Fruit fly (Drosophila melanogaster): ENCODE data around the gene CG34462.

The CG34462 gene

dm6 chr3L:8346100-8346980, 18.0 kb downstream of the CG34462 start, which contains the start of the genes CG7182 and GAPcenA:
TSS of gene CG7182 (minus strand) at chr3L:8346382.
TSS of gene GAPcenA (plus strand) at chr3L:8346561.
- TF ChIP-seq CG8478 (optimal IDR thresholded peaks at IDR 0.05) = no peak
- TF ChIP-seq CTCF (optimal IDR thresholded peaks at IDR 0.05) = no peak

dm6 chr3L:8347346-8347745, 19.0 kb downstream of the CG34462 start:
- TF ChIP-seq CTCF (optimal IDR thresholded peaks at IDR 0.05) (no peak), CG8478 (optimal IDR thresholded peaks at IDR 0.05) (no peak)

- TF ChIP-seq CG8478 (optimal IDR thresholded peaks at IDR 0.05) (no peak), CTCF (optimal IDR thresholded peaks at IDR 0.05) (no peak)
Observed at dm6 chr3L:8356196-8356595, 27.8 kb downstream of the CG34462 start, which contains the start of gene Culd. TSS of gene Culd (minus strand) at chr3L:8356296.

dm6 chr3L:8358138-8358537, 29.8 kb downstream of the CG34462 start:
- TF ChIP-seq CTCF (optimal IDR thresholded peaks at IDR 0.05) (no peak), CG8478 (optimal IDR thresholded peaks at IDR 0.05) (no peak)

dm6 chr3L:8358776-8359455, 30.5 kb downstream of the CG34462 start:
- TF ChIP-seq CTCF (optimal IDR thresholded peaks at IDR 0.05) (no peak), CG8478 (optimal IDR thresholded peaks at IDR 0.05) (no peak)

dm6 chr3L:8360063-8360642, 31.8 kb downstream of the CG34462 start:
- TF ChIP-seq CTCF (optimal IDR thresholded peaks at IDR 0.05) (no peak), CG8478 (optimal IDR thresholded peaks at IDR 0.05) (no peak)

dm6 chr3L:8360643-8361110, 32.3 kb downstream of the CG34462 start, which contains the start of gene Idh:
TSS of gene Idh (minus strand) at chr3L:8360906.
- no peak for TF ChIP-seq CTCF (optimal IDR thresholded peaks at IDR 0.05)
- TF ChIP-seq CG8478 (optimal IDR thresholded peaks at IDR 0.05) = no peak

dm6 chr3L:8363266-8363665, 34.9 kb downstream of the CG34462 start:
- TF ChIP-seq CTCF (optimal IDR thresholded peaks at IDR 0.05) = no peak
- TF ChIP-seq CG8478 (optimal IDR thresholded peaks at IDR 0.05) = no peak

- TF ChIP-seq CTCF (optimal IDR thresholded peaks at IDR 0.05) (no peak), CG8478 (optimal IDR thresholded peaks at IDR 0.05) (no peak)
Observed at dm6 chr3L:8368694-8369344, 40.4 kb downstream of the CG34462 start.

dm6 chr3L:8369456-8369855, 41.1 kb downstream of the CG34462 start:
- no peak for TF ChIP-seq CTCF (optimal IDR thresholded peaks at IDR 0.05)
- TF ChIP-seq CG8478 (optimal IDR thresholded peaks at IDR 0.05) = no peak

- no peak for TF ChIP-seq CG8478 (optimal IDR thresholded peaks at IDR 0.05)
- no peak for TF ChIP-seq CTCF (optimal IDR thresholded peaks at IDR 0.05)
Observed at dm6 chr3L:8370922-8371321, 42.5 kb downstream of the CG34462 start.

dm6 chr3L:8371538-8371937, 43.2 kb downstream of the CG34462 start:
- TF ChIP-seq CG8478 (optimal IDR thresholded peaks at IDR 0.05) (no peak), CTCF (optimal IDR thresholded peaks at IDR 0.05) (no peak)

dm6 chr3L:8372035-8372434, 43.7 kb downstream of the CG34462 start, which contains the start of gene ImpE1:
TSS of gene ImpE1 (plus strand) at chr3L:8372405.
- no peak for TF ChIP-seq CG8478 (optimal IDR thresholded peaks at IDR 0.05)
- no peak for TF ChIP-seq CTCF (optimal IDR thresholded peaks at IDR 0.05)

- TF ChIP-seq CTCF (optimal IDR thresholded peaks at IDR 0.05) = no peak
- TF ChIP-seq CG8478 (optimal IDR thresholded peaks at IDR 0.05) = no peak
Observed at dm6 chr3L:8374107-8374506, 45.7 kb downstream of the CG34462 start.

- no peak for TF ChIP-seq CG8478 (optimal IDR thresholded peaks at IDR 0.05)
- TF ChIP-seq CTCF (optimal IDR thresholded peaks at IDR 0.05) = no peak
Observed at dm6 chr3L:8379161-8379560, 50.8 kb downstream of the CG34462 start.

Measured in S2 (cell line).